Worm (Caenorhabditis elegans): ENCODE results near the gene fbxb-11.

DNA sequence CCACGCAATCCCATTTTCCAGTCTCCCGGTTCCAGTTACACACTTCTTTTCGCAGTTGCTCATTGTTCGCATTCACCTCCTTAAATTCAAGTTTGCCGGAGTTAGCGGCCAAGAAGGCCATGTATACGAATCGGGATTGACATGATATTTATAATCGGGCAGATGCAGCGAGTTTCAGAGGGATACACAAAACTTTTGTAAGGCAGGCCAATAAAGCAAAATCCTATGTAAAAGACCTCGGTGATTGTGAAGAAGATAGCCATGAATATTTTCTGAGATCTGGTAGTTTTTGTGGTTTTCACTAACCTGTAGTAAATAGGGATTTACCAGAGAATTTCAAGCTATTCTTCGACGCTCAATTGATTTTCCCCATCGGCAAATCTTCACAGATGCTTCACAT lies 42.3 kb downstream of the fbxb-11 start:
- no peak for TF ChIP-seq ceh-36 (tag; optimal IDR thresholded peaks at IDR 0.05)
- TF ChIP-seq tbx-37 (GFP tag; conservative IDR thresholded peaks at IDR 0.05) = no peak
- TF ChIP-seq scrt-1 (GFP tag; IDR thresholded peaks at IDR 0.05) = no peak
- no peak for TF ChIP-seq ama-1 (optimal IDR thresholded peaks at IDR 0.05)
- no peak for TF ChIP-seq sea-1 (GFP tag; conservative IDR thresholded peaks at IDR 0.05)
- no peak for TF ChIP-seq F13C5.2 (tag; optimal IDR thresholded peaks at IDR 0.05)
- TF ChIP-seq ets-7 (tag; optimal IDR thresholded peaks at IDR 0.05) = no peak
- TF ChIP-seq tbx-11 (GFP tag; IDR thresholded peaks at IDR 0.05) = no peak
- TF ChIP-seq flt-1 (GFP tag; IDR thresholded peaks at IDR 0.05) = no peak
- no peak for TF ChIP-seq B0310.2 (tag; optimal IDR thresholded peaks at IDR 0.05)
- TF ChIP-seq aly-1 (tag; optimal IDR thresholded peaks at IDR 0.05) = no peak
- TF ChIP-seq hnd-1 (tag; optimal IDR thresholded peaks at IDR 0.05) = no peak
- no peak for TF ChIP-seq ceh-13 (GFP tag; optimal IDR thresholded peaks at IDR 0.05)
- no peak for TF ChIP-seq pes-1 (GFP tag; IDR thresholded peaks at IDR 0.05)

Data from whole organism, early embryonic.